Worm (Caenorhabditis elegans) whole organism, L4/young adult: ENCODE results near the gene R160.12.

Experiments used
- W03F9.2 ChIP-seq: fragments of 150-350 bp; optimal IDR thresholded peaks from 2 replicates; lab custom pipeline; 2014; ENCODE audit warnings: missing biosample characterization, missing genetic modification characterization
- him-1 ChIP-seq: sonication (generic microtip); optimal IDR thresholded peaks from 2 replicates; lab custom pipeline; 2016; ENCODE audit warnings: missing genotype, missing genetic modification reagents, missing genetic modification characterization, missing compliant biosample characterization

ce11 chrX:4426496-4426895 lies 48.9 kb upstream of the R160.12 start:
- TF ChIP-seq him-1 (tag; lab: Kevin White, UChicago) (no peak), W03F9.2 (tag; lab: Kevin White, UChicago) (no peak)
